Fruit fly (Drosophila melanogaster): ENCODE measurements around the gene Ran-like.

Gene Ran-like

DNA sequence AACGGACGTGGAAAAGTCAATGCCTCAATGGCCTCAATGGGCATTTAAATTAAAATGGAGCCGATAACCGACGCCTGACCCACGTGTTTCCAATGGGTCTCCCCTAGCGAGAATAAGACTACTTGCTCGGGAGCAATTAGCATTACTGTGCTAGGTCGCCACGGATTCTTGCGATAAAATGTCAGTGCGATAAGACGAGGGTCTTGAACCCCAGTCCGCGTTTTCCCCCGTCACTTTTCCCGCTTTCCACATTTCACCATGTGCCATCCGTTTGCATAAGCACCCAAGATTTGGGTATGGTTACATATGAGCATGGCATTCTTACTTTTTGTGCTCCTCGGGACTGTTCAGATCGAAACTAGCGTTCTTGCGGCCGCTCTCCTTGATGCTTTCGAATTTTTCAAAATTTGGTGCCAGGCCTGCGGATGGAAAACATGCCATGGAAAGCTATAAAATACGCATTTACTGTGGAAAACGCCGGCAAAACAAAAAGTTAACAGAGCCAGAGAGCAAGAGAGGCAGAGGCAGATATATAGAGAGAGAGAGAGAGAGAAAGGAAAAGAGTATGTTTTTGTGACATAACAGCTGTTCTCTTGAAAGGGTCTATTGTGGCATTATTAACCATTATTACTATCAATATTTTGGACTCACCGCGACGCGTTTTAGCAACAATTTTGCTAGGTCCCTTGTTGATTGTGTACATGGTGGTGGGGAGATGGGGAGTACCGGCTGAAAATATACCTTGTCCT is 22.1 kb upstream of the Ran-like start:
- TF ChIP-seq CTCF (optimal IDR thresholded peaks at IDR 0.05) (no peak), CG8478 (optimal IDR thresholded peaks at IDR 0.05) (no peak)

dm6 chr3L:15506174-15506926 is 21.1 kb upstream of the Ran-like start:
- no peak for TF ChIP-seq CG8478 (optimal IDR thresholded peaks at IDR 0.05)
- TF ChIP-seq CTCF (optimal IDR thresholded peaks at IDR 0.05), result no peak

DNA sequence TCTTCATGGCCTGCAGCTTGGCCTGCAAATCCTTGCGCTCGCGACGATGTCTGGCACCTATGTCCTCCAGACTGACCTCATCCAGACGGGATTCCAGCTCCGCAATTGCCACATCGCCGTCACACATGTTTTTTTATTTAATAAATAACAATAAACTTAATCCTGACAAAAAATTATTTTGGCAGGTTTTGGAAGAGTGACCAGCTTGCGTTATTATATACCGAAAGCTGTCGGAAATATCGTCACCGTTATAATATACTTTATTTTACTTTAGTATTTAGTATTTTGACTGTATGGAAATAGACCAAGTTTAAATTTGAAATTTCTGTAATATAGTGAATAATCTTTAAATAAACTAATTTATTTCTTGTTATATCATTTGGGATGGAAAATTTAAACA is 19.5 kb upstream of the Ran-like start, which contains the start of gene CG7857:
Gene CG7857, minus strand, starts transcription at position 208 of the 400 bp plus-strand sequence.
- no peak for TF ChIP-seq CG8478 (optimal IDR thresholded peaks at IDR 0.05)
- TF ChIP-seq CTCF (optimal IDR thresholded peaks at IDR 0.05), result no peak

- TF ChIP-seq CG8478 (optimal IDR thresholded peaks at IDR 0.05) (no peak), CTCF (optimal IDR thresholded peaks at IDR 0.05) (no peak)
Observed at dm6 chr3L:15502256-15502655, 17.1 kb upstream of the Ran-like start.

DNA sequence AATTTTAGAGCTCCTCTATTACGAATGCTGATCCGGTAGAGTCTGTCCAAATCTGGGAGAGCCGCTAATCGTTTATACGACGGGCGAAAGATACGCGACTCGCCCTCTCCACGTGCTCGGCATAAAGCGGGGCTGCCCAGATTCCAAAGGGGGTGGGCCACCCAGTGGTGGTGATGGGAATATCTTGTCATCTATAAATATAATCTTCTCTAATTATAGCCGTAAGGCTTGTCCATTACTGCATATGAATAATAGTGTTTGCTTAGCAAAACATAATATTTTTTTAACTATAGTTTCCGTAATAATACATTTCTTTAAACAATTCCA is 16.4 kb upstream of the Ran-like start:
- TF ChIP-seq CTCF (optimal IDR thresholded peaks at IDR 0.05), result no peak
- no peak for TF ChIP-seq CG8478 (optimal IDR thresholded peaks at IDR 0.05)

dm6 chr3L:15500813-15501645 is 15.8 kb upstream of the Ran-like start, which contains the start of gene CG7272:
Gene CG7272 (plus strand): TSS chr3L:15500938.
- TF ChIP-seq CG8478 (optimal IDR thresholded peaks at IDR 0.05) (no peak), CTCF (optimal IDR thresholded peaks at IDR 0.05) (no peak)

DNA sequence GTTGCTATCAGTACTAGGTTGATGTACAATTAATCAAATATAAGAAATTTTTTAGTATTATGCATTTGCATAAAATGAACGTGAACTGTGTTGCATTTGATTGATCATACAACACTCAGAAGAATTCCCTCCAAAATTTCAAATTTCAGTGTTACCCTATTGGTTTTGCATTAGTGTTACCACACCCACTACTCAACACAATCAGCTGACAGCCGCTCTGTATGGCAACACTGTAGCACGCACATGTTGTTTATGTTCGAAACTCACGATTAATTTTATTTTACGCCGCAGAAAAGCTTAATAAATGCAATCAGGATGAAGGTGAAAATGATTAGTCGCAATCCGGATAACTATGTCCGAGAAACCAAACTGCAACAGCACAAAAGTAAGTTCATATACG is 13.5 kb upstream of the Ran-like start, which contains the start of gene CG7275:
Gene CG7275, plus strand, starts transcription at position 215 of the 400 bp plus-strand sequence.
- TF ChIP-seq CTCF (optimal IDR thresholded peaks at IDR 0.05) (no peak), CG8478 (optimal IDR thresholded peaks at IDR 0.05) (no peak)

dm6 chr3L:15497902-15498301 is 12.7 kb upstream of the Ran-like start, which contains the start of gene CG7276:
Gene CG7276 (plus strand): TSS chr3L:15498202.
- no peak for TF ChIP-seq CG8478 (optimal IDR thresholded peaks at IDR 0.05)
- TF ChIP-seq CTCF (optimal IDR thresholded peaks at IDR 0.05), result no peak

DNA sequence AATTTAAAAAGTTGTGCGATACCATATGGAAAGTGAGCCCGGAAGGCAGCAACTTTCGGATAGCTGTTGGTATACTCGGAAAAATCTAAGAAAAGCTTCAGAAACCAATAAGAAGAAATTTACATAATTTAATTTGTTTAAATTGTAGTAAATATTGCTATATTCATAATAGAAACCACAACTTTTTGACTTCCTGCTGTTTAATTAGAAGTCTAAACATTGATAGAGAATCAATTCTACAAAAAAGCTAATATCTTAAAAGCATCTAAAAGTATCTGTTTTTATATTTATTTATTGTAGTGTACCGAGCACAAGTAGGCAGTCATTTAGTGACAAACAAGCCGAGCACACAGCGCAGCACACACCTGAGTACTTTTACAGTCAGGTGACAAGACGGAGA is 11.1 kb upstream of the Ran-like start, which contains the start of gene CG13455:
Gene CG13455, plus strand, starts transcription at position 301 of the 400 bp plus-strand sequence.
- TF ChIP-seq CG8478 (optimal IDR thresholded peaks at IDR 0.05), result no peak
- no peak for TF ChIP-seq CTCF (optimal IDR thresholded peaks at IDR 0.05)

DNA sequence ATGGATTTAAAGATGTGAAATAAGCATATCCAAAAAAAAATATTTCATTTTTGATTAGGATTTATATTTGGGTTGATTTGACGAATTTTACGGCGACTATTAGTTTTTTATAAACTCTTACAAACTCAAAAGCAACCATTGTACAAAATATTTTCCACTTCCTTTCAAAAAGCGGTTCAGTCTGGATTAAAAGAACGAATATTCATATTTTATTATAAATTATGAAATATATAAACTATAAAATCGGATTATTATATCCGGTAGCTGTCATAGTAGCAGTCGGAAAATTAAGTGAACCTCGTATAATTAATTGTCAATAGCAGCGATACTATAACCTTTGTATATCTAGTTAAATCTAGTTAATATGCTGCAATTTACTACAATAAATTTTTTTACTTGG is 10.2 kb upstream of the Ran-like start, which contains the start of gene CG12355:
Gene CG12355, minus strand, starts transcription at position 101 of the 400 bp plus-strand sequence.
- TF ChIP-seq CG8478 (optimal IDR thresholded peaks at IDR 0.05) (no peak), CTCF (optimal IDR thresholded peaks at IDR 0.05) (no peak)

- TF ChIP-seq CG8478 (optimal IDR thresholded peaks at IDR 0.05), result no peak
- peak; percentile 54 to 68 for TF ChIP-seq CTCF (optimal IDR thresholded peaks at IDR 0.05)
Observed at dm6 chr3L:15494599-15495271, 9.5 kb upstream of the Ran-like start.

- TF ChIP-seq CTCF (optimal IDR thresholded peaks at IDR 0.05), result no peak
- no peak for TF ChIP-seq CG8478 (optimal IDR thresholded peaks at IDR 0.05)
Observed at dm6 chr3L:15493886-15494598, 8.8 kb upstream of the Ran-like start.

DNA sequence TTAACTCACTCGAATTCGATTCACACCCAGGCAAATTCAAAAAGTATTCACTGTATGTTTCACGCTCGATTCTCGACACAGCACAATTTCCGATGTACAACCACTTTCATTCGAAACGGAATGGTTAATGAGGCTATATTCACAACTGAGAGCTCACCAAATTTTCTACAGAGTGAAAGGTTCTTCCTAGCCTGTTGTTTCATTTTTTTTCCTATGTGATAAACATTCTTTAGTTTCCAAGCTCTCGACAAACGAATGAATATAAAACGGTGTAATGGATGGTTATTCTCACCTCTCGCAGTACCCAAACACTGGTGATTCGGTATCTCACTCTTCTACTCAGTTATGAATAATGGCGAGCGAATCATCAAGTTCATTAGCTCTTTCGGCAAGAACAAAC is 11.2 kb downstream of the Ran-like start, which contains the start of gene cocoon:
Gene cocoon, minus strand, starts transcription at position 101 of the 400 bp plus-strand sequence.
- TF ChIP-seq CG8478 (optimal IDR thresholded peaks at IDR 0.05) (no peak), CTCF (optimal IDR thresholded peaks at IDR 0.05) (no peak)

Data from S2 (cell line).